Worm (Caenorhabditis elegans) whole organism, L4 larva: ENCODE results near the gene clec-21.
A peak's percentile ranks its signal among the peaks of the same experiment; 100 is the strongest.

Experiments used
- D1046.2 ChIP-seq: fragments of 200-800 bp; sonication (Bioruptor generic); IDR thresholded peaks from 2 replicates; pipeline ENCODE4 v1.3.6; 2022; ENCODE audit warnings: missing genetic modification characterization, missing compliant biosample characterization
- F26F4.8 ChIP-seq: fragments of 200-800 bp; sonication (Bioruptor generic); conservative IDR thresholded peaks from 2 replicates; pipeline ENCODE4 v1.3.6; 2022; ENCODE audit warnings: missing genetic modification characterization, missing compliant biosample characterization
- F37D6.2 ChIP-seq: sonication (generic microtip); optimal IDR thresholded peaks from 2 replicates; lab custom pipeline; 2016; ENCODE audit warnings: mild to moderate bottlenecking, missing genetic modification characterization, missing compliant biosample characterization
- T26A8.4 ChIP-seq: fragments of 200-800 bp; sonication (Bioruptor generic); IDR thresholded peaks from 2 replicates; pipeline ENCODE4 v1.3.6; 2022; ENCODE audit warnings: missing genetic modification characterization, missing compliant biosample characterization
- Y5F2A.4 ChIP-seq: fragments of 200-800 bp; sonication (Bioruptor generic); optimal IDR thresholded peaks from 2 replicates; lab custom pipeline; 2018; ENCODE audit warnings: mild to moderate bottlenecking, missing genetic modification characterization, missing compliant biosample characterization
- arid-1 ChIP-seq: fragments of 200-800 bp; sonication (Bioruptor generic); conservative IDR thresholded peaks from 2 replicates; pipeline ENCODE4 v1.3.6; 2022; ENCODE audit warnings: missing genetic modification reagents, missing genetic modification characterization, missing compliant biosample characterization
- ceh-82 ChIP-seq: sonication (generic microtip); optimal IDR thresholded peaks from 2 replicates; lab custom pipeline; 2017; ENCODE audit warnings: missing biosample characterization, missing genetic modification characterization
- ctbp-1 ChIP-seq: fragments of 200-800 bp; sonication (Bioruptor generic); IDR thresholded peaks from 2 replicates; pipeline ENCODE4 v1.3.6; 2022; ENCODE audit warnings: missing genetic modification reagents, missing genetic modification characterization, missing compliant biosample characterization
- daf-16 ChIP-seq, 3 experiments: sonication (generic microtip); optimal IDR thresholded peaks; 2 replicates each; lab custom pipeline; 2016 to 2017; ENCODE audit warnings: missing genetic modification characterization in 3 of 3, missing genetic modification reagents in 3 of 3, mild to moderate bottlenecking in 2 of 3, missing compliant biosample characterization in 2 of 3, missing biosample characterization in 1 of 3, moderate library complexity in 1 of 3
- dmd-9 ChIP-seq: fragments of 200-800 bp; sonication (Bioruptor generic); IDR thresholded peaks from 2 replicates; pipeline ENCODE4 v1.3.6; 2022; ENCODE audit warnings: missing genetic modification reagents, missing genetic modification characterization, missing compliant biosample characterization
- fkh-10 ChIP-seq: fragments of 150-350 bp; optimal IDR thresholded peaks from 2 replicates; lab custom pipeline; 2014; ENCODE audit warnings: missing biosample characterization, missing genetic modification reagents, missing genetic modification characterization
- hif-1 ChIP-seq, 2 experiments: sonication (generic microtip); optimal IDR thresholded peaks; 2 replicates each; lab custom pipeline; 2016 to 2017; ENCODE audit warnings: missing compliant biosample characterization in 2 of 2, missing genetic modification characterization in 2 of 2, missing genetic modification reagents in 2 of 2, missing genotype in 2 of 2, mild to moderate bottlenecking in 1 of 2
- hlh-11 ChIP-seq: fragments of 200-800 bp; sonication (Bioruptor generic); optimal IDR thresholded peaks from 2 replicates; lab custom pipeline; 2018; ENCODE audit warnings: mild to moderate bottlenecking, missing genetic modification characterization, missing compliant biosample characterization
- lim-7 ChIP-seq: fragments of 200-800 bp; sonication (Bioruptor generic); IDR thresholded peaks from 2 replicates; pipeline ENCODE4 v1.3.6; 2022; ENCODE audit warnings: missing genetic modification characterization, missing compliant biosample characterization
- lin-15B ChIP-seq: fragments of 150-350 bp; sonication (generic microtip); optimal IDR thresholded peaks from 3 replicates; lab custom pipeline; 2014; ENCODE audit warnings: missing biosample characterization, missing genetic modification characterization
- lin-38 ChIP-seq: fragments of 200-800 bp; sonication (Bioruptor generic); IDR thresholded peaks from 2 replicates; pipeline ENCODE4 v1.3.6; 2022; ENCODE audit warnings: missing genetic modification reagents, missing genetic modification characterization, missing compliant biosample characterization
- lsy-2 ChIP-seq, 2 experiments: fragments of 150-350 bp in 1 of 2; sonication (generic microtip) in 1 of 2; optimal IDR thresholded peaks; 2 replicates each; lab custom pipeline; 2014 to 2017; ENCODE audit warnings: missing biosample characterization in 2 of 2, missing genetic modification characterization in 2 of 2
- madf-5 ChIP-seq, 2 experiments: fragments of 200-800 bp; sonication (Bioruptor generic); IDR thresholded peaks; 2 replicates each; pipeline ENCODE4 v1.3.6; 2022; ENCODE audit warnings: missing compliant biosample characterization in 2 of 2, missing genetic modification characterization in 2 of 2
- madf-9 ChIP-seq: fragments of 200-800 bp; sonication (Bioruptor generic); conservative IDR thresholded peaks from 2 replicates; pipeline ENCODE4 v1.3.6; 2022; ENCODE audit warnings: missing genetic modification reagents, missing genetic modification characterization, missing compliant biosample characterization
- nhr-11 ChIP-seq: fragments of 150-350 bp; optimal IDR thresholded peaks from 2 replicates; lab custom pipeline; 2014; ENCODE audit warnings: missing biosample characterization, missing genetic modification characterization
- nhr-25 ChIP-seq: sonication (generic microtip); optimal IDR thresholded peaks from 2 replicates; lab custom pipeline; 2017; ENCODE audit warnings: missing genetic modification characterization, mild to moderate bottlenecking, missing compliant biosample characterization, antibody characterized with exemption, moderate library complexity, borderline replicate concordance; ENCODE audit not compliant: insufficient read depth
- nhr-28 ChIP-seq: fragments of 150-350 bp; optimal IDR thresholded peaks from 2 replicates; lab custom pipeline; 2014; ENCODE audit warnings: missing biosample characterization, missing genetic modification characterization
- nhr-42 ChIP-seq: fragments of 200-800 bp; sonication (Bioruptor generic); IDR thresholded peaks from 2 replicates; pipeline ENCODE4 v1.3.6; 2022; ENCODE audit warnings: missing genetic modification characterization, missing compliant biosample characterization
- nhr-77 ChIP-seq: fragments of 150-350 bp; optimal IDR thresholded peaks from 2 replicates; lab custom pipeline; 2014; ENCODE audit warnings: missing biosample characterization, missing genetic modification characterization
- pqm-1 ChIP-seq: sonication (generic microtip); optimal IDR thresholded peaks from 2 replicates; lab custom pipeline; 2017; ENCODE audit warnings: missing biosample characterization, missing genetic modification characterization
- rbr-2 ChIP-seq: sonication (generic microtip); optimal IDR thresholded peaks from 2 replicates; lab custom pipeline; 2016; ENCODE audit warnings: missing genotype, missing genetic modification characterization, missing compliant biosample characterization
- set-16 ChIP-seq: fragments of 200-800 bp; sonication (Bioruptor generic); IDR thresholded peaks from 2 replicates; pipeline ENCODE4 v1.3.6; 2022; ENCODE audit warnings: missing genetic modification reagents, missing genetic modification characterization, missing compliant biosample characterization
- spr-3 ChIP-seq: fragments of 200-800 bp; sonication (Bioruptor generic); optimal IDR thresholded peaks from 2 replicates; lab custom pipeline; 2018; ENCODE audit warnings: mild to moderate bottlenecking, missing genetic modification characterization, missing compliant biosample characterization
- tag-97 ChIP-seq: fragments of 200-800 bp; sonication (Bioruptor generic); IDR thresholded peaks from 2 replicates; pipeline ENCODE4 v1.3.6; 2022; ENCODE audit warnings: missing genetic modification characterization, missing compliant biosample characterization
- unc-39 ChIP-seq: sonication (generic microtip); optimal IDR thresholded peaks from 2 replicates; lab custom pipeline; 2017; ENCODE audit warnings: missing biosample characterization, missing genetic modification characterization
- vab-7 ChIP-seq: fragments of 200-800 bp; sonication (Bioruptor generic); IDR thresholded peaks from 2 replicates; pipeline ENCODE4 v1.3.6; 2022; ENCODE audit warnings: missing genetic modification reagents, missing genetic modification characterization, missing compliant biosample characterization
- zip-11 ChIP-seq: fragments of 200-800 bp; sonication (Bioruptor generic); IDR thresholded peaks from 2 replicates; pipeline ENCODE4 v1.3.6; 2022; ENCODE audit warnings: missing genetic modification characterization, missing compliant biosample characterization
- ztf-11 ChIP-seq: fragments of 150-350 bp; optimal IDR thresholded peaks from 2 replicates; lab custom pipeline; 2014; ENCODE audit warnings: missing biosample characterization, missing genetic modification characterization

Gene clec-21

DNA sequence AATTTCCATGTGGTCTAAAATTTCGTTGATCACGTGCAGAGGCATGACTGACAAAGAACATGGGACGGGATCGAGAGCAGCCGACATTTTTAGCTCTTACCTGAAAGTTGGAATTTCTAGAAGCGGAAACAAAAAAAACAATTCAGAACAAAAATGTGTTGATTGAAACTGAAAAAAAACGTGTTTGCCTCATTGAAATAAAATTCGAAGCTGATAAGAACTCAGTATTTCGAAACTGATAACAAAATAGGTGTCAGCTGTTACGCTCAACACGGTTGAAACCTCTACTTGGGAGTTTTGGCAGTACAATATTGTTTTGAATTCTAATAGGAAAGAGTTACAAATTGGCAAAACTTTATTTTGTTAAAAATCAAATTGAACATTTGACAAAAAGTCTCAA lies 24.9 kb upstream of the clec-21 start (continued):
- no peak for TF ChIP-seq arid-1
- no peak for TF ChIP-seq fkh-10 (GFP tag; lab: Kevin White, UChicago)

- TF ChIP-seq arid-1 (no peak), spr-3 (GFP tag; lab: Kevin White, UChicago) (no peak), Y5F2A.4 (GFP tag; lab: Kevin White, UChicago) (no peak), nhr-77 (peak; percentile 46), pqm-1 (tag; lab: Kevin White, UChicago) (peak; percentile 80), D1046.2 (GFP tag; lab: Robert Waterston, UW) (no peak), lin-38 (no peak), lin-15B (no peak), ctbp-1 (GFP tag; lab: Robert Waterston, UW) (no peak), hif-1 (tag; optimal IDR thresholded peaks at IDR 0.05; lab: Kevin White, UChicago) (no peak), T26A8.4 (GFP tag; lab: Robert Waterston, UW) (no peak), lsy-2 (tag; optimal IDR thresholded peaks at IDR 0.05; lab: Kevin White, UChicago) (no peak), rbr-2 (tag; lab: Kevin White, UChicago) (no peak), nhr-42 (GFP tag; lab: Robert Waterston, UW) (no peak), lim-7 (GFP tag; lab: Robert Waterston, UW) (no peak), nhr-11 (tag; lab: Kevin White, UChicago) (no peak), nhr-28 (tag; lab: Kevin White, UChicago) (peak; percentile 48), daf-16 (GFP tag; optimal IDR thresholded peaks at IDR 0.05; lab: Kevin White, UChicago) (no peak), daf-16 (tag; optimal IDR thresholded peaks at IDR 0.05; lab: Kevin White, UChicago) (peak; percentile 86), unc-39 (no peak), ceh-82 (no peak), dmd-9 (GFP tag; lab: Robert Waterston, UW) (no peak), madf-5 (GFP tag; IDR thresholded peaks at IDR 0.05; lab: Robert Waterston, UW) (no peak), hlh-11 (tag; lab: Kevin White, UChicago) (peak; percentile 15), F37D6.2 (tag; lab: Kevin White, UChicago) (no peak)
Observed at ce11 chrII:1607575-1607974, 23.5 kb upstream of the clec-21 start.

DNA sequence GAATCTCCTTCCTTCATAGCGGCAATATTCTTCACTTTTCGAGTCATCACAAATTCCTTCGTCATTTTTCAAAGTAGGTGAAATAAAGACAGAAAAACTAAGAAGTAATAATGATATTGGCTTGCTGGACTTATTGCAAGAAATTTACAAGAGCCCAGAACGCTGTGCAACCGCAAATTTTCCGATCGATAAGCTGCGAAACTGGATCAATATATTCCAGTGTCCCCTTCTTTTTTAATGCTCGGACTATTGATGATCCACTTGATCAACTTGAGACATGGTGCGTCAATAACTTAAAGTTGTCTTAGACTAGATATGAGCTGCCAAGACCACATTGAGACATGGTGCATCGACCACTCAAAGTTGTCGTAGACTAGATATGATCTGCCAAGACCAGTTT lies 22.0 kb upstream of the clec-21 start, which contains the start of gene bath-33:
bath-33 (minus strand) TSS at position 101 of the 400 bp plus-strand sequence.
- TF ChIP-seq vab-7 (GFP tag; lab: Robert Waterston, UW) (no peak), zip-11 (GFP tag; lab: Robert Waterston, UW) (no peak), F37D6.2 (tag; lab: Kevin White, UChicago) (no peak), unc-39 (no peak), madf-9 (GFP tag; lab: Robert Waterston, UW) (no peak)

ce11 chrII:1605010-1605409 lies 21.0 kb upstream of the clec-21 start:
- TF ChIP-seq rbr-2 (tag; lab: Kevin White, UChicago) (no peak), F26F4.8 (GFP tag; lab: Robert Waterston, UW) (no peak)
- TF ChIP-seq, all 104 proteins: peak for 0

DNA sequence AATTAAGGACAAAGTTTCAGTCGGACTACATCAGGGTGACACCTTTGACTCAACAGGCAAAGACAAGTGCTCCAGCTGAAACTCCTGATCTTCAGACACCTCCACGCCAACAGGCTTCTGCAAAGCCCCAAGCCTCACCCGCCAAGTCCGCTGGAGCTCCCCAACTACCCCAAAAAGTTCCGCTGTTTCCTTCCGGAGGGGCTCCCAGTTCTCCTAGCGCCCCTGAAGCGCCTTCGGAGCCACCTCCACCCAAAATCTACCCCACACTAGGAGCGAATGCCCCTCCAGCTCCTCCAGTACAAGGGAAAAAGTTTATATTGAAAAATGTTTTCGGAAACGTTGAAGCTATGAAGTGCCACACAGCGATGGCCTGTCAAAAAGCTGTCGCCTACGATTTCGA lies 19.0 kb upstream of the clec-21 start:
- TF ChIP-seq nhr-25 (tag; lab: Kevin White, UChicago) = no peak
- peak; percentile 84 for TF ChIP-seq set-16
- TF ChIP-seq ztf-11 (tag; lab: Kevin White, UChicago) = no peak
- no peak for TF ChIP-seq nhr-42 (GFP tag; lab: Robert Waterston, UW)
- TF ChIP-seq dmd-9 (GFP tag; lab: Robert Waterston, UW) = no peak
- TF ChIP-seq tag-97 (GFP tag; lab: Robert Waterston, UW) = no peak
- TF ChIP-seq, all 104 proteins: peak for 1
